Worm (Caenorhabditis elegans): Measurements from ENCODE around the gene Y17D7C.1.

ce11 chrV:18658914-18659313 lies 47.5 kb upstream of the Y17D7C.1 start:
- TF ChIP-seq ama-1 (optimal IDR thresholded peaks at IDR 0.05) (no peak), pha-4 (tag; optimal IDR thresholded peaks at IDR 0.05) (no peak), aly-2 (tag; optimal IDR thresholded peaks at IDR 0.05) (no peak)
